Fruit fly (Drosophila melanogaster): Measurements from ENCODE around the gene CG34015.

Gene CG34015

DNA sequence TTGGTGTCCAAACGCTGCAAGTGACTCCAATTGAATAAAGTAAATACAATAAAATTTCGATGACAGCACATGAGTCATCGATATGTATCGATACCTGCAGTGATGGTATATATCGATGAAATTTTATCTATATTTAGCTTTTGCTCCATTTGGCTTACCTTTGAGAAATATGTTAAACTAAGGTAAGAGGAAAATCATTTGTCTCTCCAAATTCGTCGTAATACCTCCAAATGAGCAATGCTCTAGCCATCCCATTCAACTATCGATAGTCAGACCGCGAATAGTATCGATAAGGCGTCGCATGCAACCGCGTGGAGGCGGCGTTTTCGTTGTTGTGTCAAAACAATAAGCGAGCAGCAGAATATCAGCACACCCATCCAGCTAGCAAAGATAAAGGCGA lies 6.9 kb downstream of the CG34015 start, which contains the start of the genes Cdc50 and rngo (continued):
- TF ChIP-seq seq (GFP tag; IDR thresholded peaks at IDR 0.05) (no peak), Antp (GFP tag; optimal IDR thresholded peaks at IDR 0.05) (no peak), CG2199 (GFP tag; IDR thresholded peaks at IDR 0.05) (no peak), CkIIα-i1 (GFP tag; IDR thresholded peaks at IDR 0.05) (no peak), Mrtf (GFP tag; IDR thresholded peaks at IDR 0.05) (no peak), tx (GFP tag; optimal IDR thresholded peaks at IDR 0.05) (peak; percentile 6), CG4282 (GFP tag; optimal IDR thresholded peaks at IDR 0.05) (no peak), crol (GFP tag; IDR thresholded peaks at IDR 0.05) (no peak), Fer1 (GFP tag; optimal IDR thresholded peaks at IDR 0.05) (peak; percentile 31), sim (GFP tag; IDR thresholded peaks at IDR 0.05) (no peak), H15 (GFP tag; IDR thresholded peaks at IDR 0.05) (no peak), CG17912 (GFP tag; optimal IDR thresholded peaks at IDR 0.05) (no peak), CG4404 (GFP tag; IDR thresholded peaks at IDR 0.05) (no peak), dimm (GFP tag; IDR thresholded peaks at IDR 0.05) (no peak), Dll (GFP tag; IDR thresholded peaks at IDR 0.05; ENCODE audit: partially characterized antibody) (peak; percentile 99), mld (GFP tag; IDR thresholded peaks at IDR 0.05; ENCODE audit: partially characterized antibody) (peak; percentile 93), CG42726 (GFP tag; IDR thresholded peaks at IDR 0.05; ENCODE audit: partially characterized antibody) (peak; percentile 74; the same call in 1 of the 2 replicates), CG7786 (GFP tag; optimal IDR thresholded peaks at IDR 0.05) (peak; percentile 21), CG5245 (GFP tag; optimal IDR thresholded peaks at IDR 0.05) (no peak)

DNA sequence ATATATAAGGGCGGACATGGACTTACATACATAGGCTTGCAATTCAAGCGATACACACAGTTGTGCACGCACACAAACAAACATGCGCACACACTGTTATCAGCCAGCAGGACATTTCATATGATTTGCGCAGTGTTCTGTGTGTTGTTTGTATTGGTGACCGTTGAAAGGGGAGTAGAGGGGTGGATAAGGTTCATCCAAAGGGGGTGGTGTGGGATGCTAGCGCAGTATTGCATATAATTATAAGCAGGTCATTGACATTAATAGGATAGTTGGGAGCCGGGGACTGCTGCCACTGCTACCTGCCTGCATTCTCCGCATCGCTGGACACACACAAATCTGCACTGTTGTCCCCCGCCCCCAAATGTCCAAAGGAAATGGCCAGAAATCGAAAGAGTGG lies 19.6 kb downstream of the CG34015 start:
- TF ChIP-seq ken (GFP tag; IDR thresholded peaks at IDR 0.05) (no peak), yki (optimal IDR thresholded peaks at IDR 0.05) (no peak), Doc3 (GFP tag; IDR thresholded peaks at IDR 0.05; ENCODE audit: partially characterized antibody) (no peak), Atf-2 (GFP tag; optimal IDR thresholded peaks at IDR 0.05) (no peak), Hand (GFP tag; optimal IDR thresholded peaks at IDR 0.05) (no peak), nom (GFP tag; optimal IDR thresholded peaks at IDR 0.05) (no peak), az2 (GFP tag; optimal IDR thresholded peaks at IDR 0.05) (no peak), dysf (GFP tag; IDR thresholded peaks at IDR 0.05) (no peak), ro (GFP tag; IDR thresholded peaks at IDR 0.05) (no peak), gce (GFP tag; IDR thresholded peaks at IDR 0.05) (no peak), CG15479 (GFP tag; optimal IDR thresholded peaks at IDR 0.05) (peak; percentile 28), trem (tag; optimal IDR thresholded peaks at IDR 0.05) (no peak), D19B (GFP tag; optimal IDR thresholded peaks at IDR 0.05) (no peak), chinmo (GFP tag; IDR thresholded peaks at IDR 0.05; ENCODE audit: partially characterized antibody) (0 out of 4 replicates have a peak, but pooled peaks have one; percentile 35), CG7745 (tag; optimal IDR thresholded peaks at IDR 0.05) (no peak), gsb-n (tag; optimal IDR thresholded peaks at IDR 0.05) (no peak), cg (GFP tag; optimal IDR thresholded peaks at IDR 0.05) (peak; percentile 40), ewg (GFP tag; optimal IDR thresholded peaks at IDR 0.05) (peak; percentile 5), crol (GFP tag; IDR thresholded peaks at IDR 0.05) (peak; percentile 58), CG8944 (GFP tag; optimal IDR thresholded peaks at IDR 0.05) (no peak), Six4 (GFP tag; optimal IDR thresholded peaks at IDR 0.05) (no peak), CG10565 (GFP tag; optimal IDR thresholded peaks at IDR 0.05) (no peak)
